Worm (Caenorhabditis elegans) whole organism, L4/young adult: Measurements from ENCODE around the gene col-114.

Experiments
- W03F9.2 ChIP-seq: fragments of 150-350 bp; optimal IDR thresholded peaks from 2 replicates; lab custom pipeline; 2014; ENCODE audit warnings: missing biosample characterization, missing genetic modification characterization
- dao-5 ChIP-seq: sonication (generic microtip); optimal IDR thresholded peaks from 2 replicates; lab custom pipeline; 2016; ENCODE audit warnings: missing genotype, missing genetic modification characterization, moderate library complexity, missing compliant biosample characterization
- him-1 ChIP-seq: sonication (generic microtip); optimal IDR thresholded peaks from 2 replicates; lab custom pipeline; 2016; ENCODE audit warnings: missing genotype, missing genetic modification reagents, missing genetic modification characterization, missing compliant biosample characterization

DNA sequence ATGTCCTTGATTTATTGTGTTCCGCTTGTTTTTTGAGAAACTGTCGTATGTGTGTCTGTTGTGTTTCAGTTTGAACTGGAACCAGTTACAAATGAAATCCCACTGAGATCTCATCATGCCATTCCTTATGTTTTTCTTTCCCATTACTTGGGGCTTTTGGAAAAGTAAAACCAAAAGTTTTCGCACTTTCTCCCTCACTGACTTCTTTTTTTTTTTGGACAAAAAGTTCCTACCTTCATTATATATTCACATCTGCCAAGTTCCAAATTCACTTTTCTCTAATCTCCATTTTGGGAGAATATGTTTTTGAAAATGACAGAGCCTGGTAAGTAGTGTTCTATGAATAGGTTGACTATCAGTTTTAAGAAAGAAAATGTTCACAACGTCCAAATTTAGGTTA is 30.2 kb upstream of the col-114 start, which contains the start of gene C06E4.2:
- no peak for TF ChIP-seq dao-5 (tag; lab: Kevin White, UChicago)
- no peak for TF ChIP-seq him-1 (tag; lab: Kevin White, UChicago)
- TF ChIP-seq W03F9.2 (tag; lab: Kevin White, UChicago) = no peak
